In the genomic region with DNA sequence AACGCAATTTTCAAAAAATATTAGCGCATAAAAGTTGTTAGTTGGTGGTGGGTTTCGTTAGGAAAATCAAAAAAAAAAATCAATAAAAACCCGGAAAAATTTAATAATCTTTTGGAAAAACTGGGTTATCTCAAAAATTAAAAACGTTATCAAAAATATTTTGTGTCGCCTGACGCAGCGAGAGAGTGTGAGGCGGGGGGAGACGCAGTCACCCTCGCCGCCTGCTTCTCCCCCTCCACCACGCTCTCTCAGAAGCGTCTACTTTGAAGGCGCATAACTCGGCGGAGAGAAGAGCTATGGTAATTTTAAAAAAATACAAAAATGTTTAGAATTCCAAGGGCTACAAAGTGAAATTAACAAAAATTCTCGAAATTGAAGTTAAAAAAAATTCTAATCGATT, we compare ENCODE assay signal across 4 worm cellular contexts.
A peak's percentile ranks its signal among the peaks of the same experiment; 100 is the strongest.
TF ChIP-seq lines count a peak whose summit lies in the region.

No protein-coding gene starts in this region.

TF ChIP-seq in whole organism, L1 larva, 84 proteins besides CTCF, POLR2A, EP300 and RAD21:
- peak; percentile 69 for TF ChIP-seq elt-2 (tag; optimal IDR thresholded peaks at IDR 0.05; lab: Kevin White, UChicago)
- TF ChIP-seq vab-15 (tag; optimal IDR thresholded peaks at IDR 0.05; lab: Kevin White, UChicago): no peak
- TF ChIP-seq nhr-19 (GFP tag; conservative IDR thresholded peaks at IDR 0.05; lab: Robert Waterston, UW): no peak

TF ChIP-seq in whole organism, L3 larva, 47 proteins besides CTCF, POLR2A, EP300 and RAD21:
- TF ChIP-seq R02D3.7 (tag; optimal IDR thresholded peaks at IDR 0.05; lab: Kevin White, UChicago) (no peak), elt-2 (tag; optimal IDR thresholded peaks at IDR 0.05; lab: Kevin White, UChicago) (peak; percentile 27)

TF ChIP-seq in whole organism, L4 larva, 104 proteins besides CTCF, POLR2A, EP300 and RAD21:
- TF ChIP-seq nhr-10 (tag; optimal IDR thresholded peaks at IDR 0.05; lab: Kevin White, UChicago): no peak
- TF ChIP-seq set-16 (GFP tag; IDR thresholded peaks at IDR 0.05; lab: Robert Waterston, UW): peak; percentile 49; the same call in 1 of the 2 replicates
- no peak for TF ChIP-seq nhr-25 (tag; optimal IDR thresholded peaks at IDR 0.05; lab: Kevin White, UChicago; ENCODE audit: borderline replicate concordance, insufficient read depth)

TF ChIP-seq in whole organism, young adult, 124 proteins besides CTCF, POLR2A, EP300 and RAD21:
- TF ChIP-seq rcor-1 (GFP tag; IDR thresholded peaks at IDR 0.05; lab: Robert Waterston, UW) (no peak), dox-1 (GFP tag; IDR thresholded peaks at IDR 0.05; lab: Robert Waterston, UW) (no peak), zfh-2 (GFP tag; conservative IDR thresholded peaks at IDR 0.05; lab: Robert Waterston, UW) (peak; percentile 66), hmg-1.2 (GFP tag; IDR thresholded peaks at IDR 0.05; lab: Robert Waterston, UW) (peak; percentile 76)
